Fruit fly (Drosophila melanogaster) whole organism, pupa: ENCODE results near the gene pygo.

Experiments used
- CG10348 ChIP-seq: fragments of 200-800 bp; sonication (Bioruptor generic); IDR thresholded peaks from 2 replicates; pipeline ENCODE4 v1.3.6; 2022; ENCODE audit warnings: missing biosample characterization, missing genetic modification characterization
- CG14655 ChIP-seq: fragments of 200-800 bp; sonication (Bioruptor generic); optimal IDR thresholded peaks from 3 replicates; lab custom pipeline; 2017; ENCODE audit warnings: mild to moderate bottlenecking, missing biosample characterization, missing genetic modification reagents, missing genetic modification characterization
- CG17806 ChIP-seq: fragments of 200-800 bp; sonication (Bioruptor generic); optimal IDR thresholded peaks from 2 replicates; lab custom pipeline; 2018; ENCODE audit warnings: missing biosample characterization, mild to moderate bottlenecking, missing genetic modification characterization, moderate library complexity
- CG34367 ChIP-seq: fragments of 200-800 bp; sonication (Bioruptor generic); optimal IDR thresholded peaks from 2 replicates; lab custom pipeline; 2018; ENCODE audit warnings: missing biosample characterization, mild to moderate bottlenecking, missing genetic modification characterization
- CG4496 ChIP-seq: fragments of 200-800 bp; sonication (Bioruptor generic); IDR thresholded peaks from 3 replicates; pipeline ENCODE4 v1.3.6; 2022; ENCODE audit warnings: missing biosample characterization, missing genetic modification characterization
- CG9948 ChIP-seq: fragments of 200-800 bp; sonication (Bioruptor generic); optimal IDR thresholded peaks from 2 replicates; lab custom pipeline; 2018; ENCODE audit warnings: missing biosample characterization, mild to moderate bottlenecking, missing genetic modification characterization, moderate library complexity
- EcR ChIP-seq: fragments of 200-800 bp; sonication (Bioruptor generic); optimal IDR thresholded peaks from 3 replicates; lab custom pipeline; 2019; ENCODE audit warnings: missing biosample characterization, missing genetic modification characterization, mild to moderate bottlenecking, moderate library complexity, missing genetic modification reagents
- Ets98B ChIP-seq: fragments of 200-800 bp; sonication (Bioruptor generic); IDR thresholded peaks from 2 replicates; pipeline ENCODE4 v1.3.6; 2022; ENCODE audit warnings: missing biosample characterization, missing genetic modification characterization
- Pif1A ChIP-seq: fragments of 200-800 bp; sonication (Bioruptor generic); optimal IDR thresholded peaks from 3 replicates; lab custom pipeline; 2016; ENCODE audit warnings: missing biosample characterization, missing genetic modification characterization
- Pif1B ChIP-seq: fragments of 200-800 bp; sonication (Bioruptor generic); optimal IDR thresholded peaks from 3 replicates; lab custom pipeline; 2016; ENCODE audit warnings: missing biosample characterization, missing genetic modification characterization
- Snoo ChIP-seq: fragments of 200-800 bp; sonication (Bioruptor generic); optimal IDR thresholded peaks from 3 replicates; lab custom pipeline; 2017; ENCODE audit warnings: missing biosample characterization, mild to moderate bottlenecking, missing genetic modification characterization, inconsistent platforms
- fd96Ca ChIP-seq: fragments of 200-800 bp; sonication (Bioruptor generic); IDR thresholded peaks from 3 replicates; pipeline ENCODE4 v1.3.6; 2022; ENCODE audit warnings: missing biosample characterization, missing genetic modification characterization
- gl ChIP-seq: fragments of 200-800 bp; sonication (Bioruptor generic); optimal IDR thresholded peaks from 2 replicates; lab custom pipeline; 2018; ENCODE audit warnings: missing biosample characterization, mild to moderate bottlenecking, missing genetic modification characterization
- rn ChIP-seq: fragments of 200-800 bp; sonication (Bioruptor generic); IDR thresholded peaks from 2 replicates; pipeline ENCODE4 v1.3.6; 2022; ENCODE audit warnings: missing biosample characterization, missing genetic modification characterization

DNA sequence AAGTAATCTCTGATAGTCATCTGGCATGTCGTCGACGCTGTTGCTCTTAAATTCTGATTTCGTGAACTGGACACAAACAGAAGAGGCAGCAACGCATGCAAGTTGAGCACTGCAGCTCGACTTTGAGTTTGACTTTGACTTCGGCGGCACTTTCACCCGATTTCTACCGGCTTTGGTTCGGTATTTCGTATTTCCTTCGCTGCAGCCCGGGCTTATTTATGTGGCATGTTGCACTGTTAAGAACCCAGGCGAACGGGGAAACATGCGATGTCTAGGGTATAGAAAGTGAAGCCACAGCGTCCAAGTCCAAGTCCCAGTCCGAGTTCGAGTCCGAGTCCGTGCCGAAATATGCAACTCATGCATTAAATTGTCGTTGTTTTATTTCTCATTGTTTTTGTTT lies 16.3 kb downstream of the pygo start:
- TF ChIP-seq Snoo (no peak), CG14655 (GFP tag; lab: Kevin White, UChicago) (no peak), CG17806 (tag; lab: Kevin White, UChicago) (no peak), gl (tag; lab: Kevin White, UChicago) (no peak), rn (GFP tag; lab: Robert Waterston, UW) (no peak), fd96Ca (GFP tag; lab: Robert Waterston, UW) (no peak), CG34367 (tag; lab: Kevin White, UChicago) (no peak), CG4496 (GFP tag; lab: Robert Waterston, UW) (no peak), EcR (no peak), Pif1A (GFP tag; lab: Kevin White, UChicago) (no peak), Pif1B (no peak), CG10348 (GFP tag; lab: Robert Waterston, UW) (no peak), CG9948 (tag; lab: Kevin White, UChicago) (no peak), Ets98B (no peak)
